Worm (Caenorhabditis elegans) whole organism, mixed stage, embryonic: Measurements from ENCODE around the gene bath-47.
"Not testable (repeated sequence)": the region's sequence is repeated elsewhere in the genome, so short reads cannot be mapped to it uniquely, and the experiment has no call there.

Experiments used
- M03D4.4 ChIP-seq: sonication (generic microtip); optimal IDR thresholded peaks from 2 replicates; lab custom pipeline; 2017; ENCODE audit warnings: mild to moderate bottlenecking, missing genetic modification characterization, missing compliant biosample characterization
- bed-3 ChIP-seq: fragments of 200-800 bp; sonication (Bioruptor generic); optimal IDR thresholded peaks from 3 replicates; lab custom pipeline; 2018; ENCODE audit warnings: mild to moderate bottlenecking, missing genetic modification characterization, moderate library complexity, missing compliant biosample characterization
- blmp-1 ChIP-seq: fragments of 150-350 bp; optimal IDR thresholded peaks from 2 replicates; lab custom pipeline; 2014; ENCODE audit warnings: missing biosample characterization, missing genetic modification characterization
- ceh-39 ChIP-seq: fragments of 150-350 bp; optimal IDR thresholded peaks from 2 replicates; lab custom pipeline; 2014; ENCODE audit warnings: missing biosample characterization, missing genetic modification characterization
- ceh-83 ChIP-seq: fragments of 200-800 bp; sonication (Bioruptor generic); optimal IDR thresholded peaks from 2 replicates; lab custom pipeline; 2018; ENCODE audit warnings: mild to moderate bottlenecking, missing genetic modification characterization, missing compliant biosample characterization
- ces-1 ChIP-seq: fragments of 150-350 bp; optimal IDR thresholded peaks from 2 replicates; lab custom pipeline; 2014; ENCODE audit warnings: missing biosample characterization, missing genetic modification reagents, missing genetic modification characterization
- cnd-1 ChIP-seq: fragments of 200-800 bp; sonication (Bioruptor generic); optimal IDR thresholded peaks from 2 replicates; lab custom pipeline; 2018; ENCODE audit warnings: mild to moderate bottlenecking, missing genetic modification characterization, missing compliant biosample characterization
- elt-1 ChIP-seq: sonication (generic microtip); optimal IDR thresholded peaks from 2 replicates; lab custom pipeline; 2017; ENCODE audit warnings: missing genetic modification characterization, mild to moderate bottlenecking, missing compliant biosample characterization, antibody characterized with exemption, moderate library complexity, borderline replicate concordance; ENCODE audit not compliant: insufficient read depth
- flh-1 ChIP-seq: fragments of 200-800 bp; sonication (Bioruptor generic); optimal IDR thresholded peaks from 2 replicates; lab custom pipeline; 2018; ENCODE audit warnings: mild to moderate bottlenecking, missing genetic modification characterization, moderate library complexity, missing compliant biosample characterization
- ham-2 ChIP-seq: fragments of 200-800 bp; sonication (Bioruptor generic); optimal IDR thresholded peaks from 2 replicates; lab custom pipeline; 2018; ENCODE audit warnings: mild to moderate bottlenecking, missing genetic modification characterization, missing compliant biosample characterization
- hlh-1 ChIP-seq: fragments of 150-350 bp; optimal IDR thresholded peaks from 2 replicates; lab custom pipeline; 2014; ENCODE audit warnings: missing biosample characterization, missing genetic modification reagents, missing genetic modification characterization
- lin-13 ChIP-seq: fragments of 150-350 bp; optimal IDR thresholded peaks from 2 replicates; lab custom pipeline; 2014; ENCODE audit warnings: missing biosample characterization, missing genetic modification characterization
- lin-32 ChIP-seq: fragments of 200-800 bp; sonication (Bioruptor generic); optimal IDR thresholded peaks from 2 replicates; lab custom pipeline; 2018; ENCODE audit warnings: mild to moderate bottlenecking, missing genetic modification characterization, missing compliant biosample characterization
- lsy-2 ChIP-seq: fragments of 150-350 bp; optimal IDR thresholded peaks from 2 replicates; lab custom pipeline; 2014; ENCODE audit warnings: missing biosample characterization, missing genetic modification characterization
- mab-5 ChIP-seq: fragments of 150-350 bp; optimal IDR thresholded peaks from 2 replicates; lab custom pipeline; 2014; ENCODE audit warnings: missing biosample characterization, missing genetic modification characterization
- mep-1 ChIP-seq: fragments of 150-350 bp; optimal IDR thresholded peaks from 2 replicates; lab custom pipeline; 2017; ENCODE audit warnings: missing biosample characterization, missing genetic modification reagents, missing genetic modification characterization, inconsistent platforms
- mls-2 ChIP-seq: sonication (generic microtip); optimal IDR thresholded peaks from 2 replicates; lab custom pipeline; 2016; ENCODE audit warnings: mild to moderate bottlenecking, missing genetic modification characterization, moderate library complexity, missing compliant biosample characterization
- nhr-12 ChIP-seq: fragments of 150-350 bp; optimal IDR thresholded peaks from 2 replicates; lab custom pipeline; 2014; ENCODE audit warnings: missing biosample characterization, missing genetic modification characterization
- nhr-2 ChIP-seq: fragments of 150-350 bp; optimal IDR thresholded peaks from 2 replicates; lab custom pipeline; 2014; ENCODE audit warnings: missing biosample characterization, missing genetic modification characterization
- nhr-237 ChIP-seq: fragments of 150-350 bp; optimal IDR thresholded peaks from 2 replicates; lab custom pipeline; 2014; ENCODE audit warnings: missing biosample characterization, missing genetic modification characterization
- nhr-28 ChIP-seq: fragments of 150-350 bp; optimal IDR thresholded peaks from 2 replicates; lab custom pipeline; 2014; ENCODE audit warnings: missing biosample characterization, missing genetic modification characterization
- nhr-76 ChIP-seq: sonication (generic microtip); optimal IDR thresholded peaks from 2 replicates; lab custom pipeline; 2017; ENCODE audit warnings: missing biosample characterization, missing genetic modification characterization
- pha-4 ChIP-seq: fragments of 150-350 bp; optimal IDR thresholded peaks from 2 replicates; lab custom pipeline; 2018; ENCODE audit warnings: missing biosample characterization, missing genetic modification reagents, missing genetic modification characterization
- sem-2 ChIP-seq: fragments of 200-800 bp; sonication (Bioruptor generic); optimal IDR thresholded peaks from 2 replicates; lab custom pipeline; 2018; ENCODE audit warnings: mild to moderate bottlenecking, missing genetic modification characterization, missing compliant biosample characterization
- snpc-4 ChIP-seq: fragments of 150-350 bp; optimal IDR thresholded peaks from 2 replicates; lab custom pipeline; 2014; ENCODE audit warnings: missing biosample characterization, missing genetic modification characterization
- sptf-1 ChIP-seq: sonication (generic microtip); optimal IDR thresholded peaks from 2 replicates; lab custom pipeline; 2017; ENCODE audit warnings: mild to moderate bottlenecking, missing genetic modification characterization, moderate library complexity, missing compliant biosample characterization
- tbx-8 ChIP-seq: fragments of 200-800 bp; sonication (Bioruptor generic); optimal IDR thresholded peaks from 2 replicates; lab custom pipeline; 2018; ENCODE audit warnings: mild to moderate bottlenecking, missing genetic modification characterization, moderate library complexity, missing compliant biosample characterization
- unc-120 ChIP-seq: sonication (generic microtip); optimal IDR thresholded peaks from 2 replicates; lab custom pipeline; 2017; ENCODE audit warnings: missing genetic modification characterization, missing compliant biosample characterization; ENCODE audit not compliant: poor library complexity, severe bottlenecking
- unc-39 ChIP-seq: fragments of 150-350 bp; optimal IDR thresholded peaks from 2 replicates; lab custom pipeline; 2014; ENCODE audit warnings: missing biosample characterization, missing genetic modification characterization
- unc-62 ChIP-seq: fragments of 150-350 bp; optimal IDR thresholded peaks from 2 replicates; lab custom pipeline; 2014; ENCODE audit warnings: missing biosample characterization, missing genetic modification reagents, missing genetic modification characterization
- zip-8 ChIP-seq: fragments of 150-350 bp; optimal IDR thresholded peaks from 2 replicates; lab custom pipeline; 2014; ENCODE audit warnings: missing biosample characterization, missing genetic modification characterization
- ztf-11 ChIP-seq: fragments of 150-350 bp; optimal IDR thresholded peaks from 2 replicates; lab custom pipeline; 2014; ENCODE audit warnings: missing biosample characterization, missing genetic modification characterization

The bath-47 gene

DNA sequence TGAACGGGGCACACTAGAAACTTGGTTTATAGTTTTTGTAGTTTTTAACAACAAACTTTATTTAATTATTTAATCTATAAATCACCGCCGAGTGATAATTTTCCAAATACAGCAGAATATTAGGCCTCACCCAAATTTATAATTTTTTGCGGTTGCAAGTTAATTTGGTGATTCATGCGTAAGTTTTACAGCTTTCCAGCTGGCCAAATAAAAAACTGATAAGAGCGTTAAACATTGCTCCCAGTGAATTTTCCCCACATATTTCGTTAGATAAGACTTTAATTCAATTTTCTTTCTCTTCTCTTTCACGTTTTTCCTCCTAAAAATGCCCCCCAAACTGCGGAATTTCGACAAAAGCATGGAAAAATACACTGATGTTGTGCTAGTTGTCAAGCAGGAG lies at the start of gene bath-47:
Gene bath-47 (plus strand): TSS at position 305 of the 400 bp plus-strand sequence.
- no peak for TF ChIP-seq mls-2 (tag; lab: Kevin White, UChicago)
- no peak for TF ChIP-seq mab-5 (tag; lab: Kevin White, UChicago)
- TF ChIP-seq sem-2: no peak
- no peak for TF ChIP-seq lin-13 (tag; lab: Kevin White, UChicago)
- TF ChIP-seq ham-2 (GFP tag; lab: Kevin White, UChicago): no peak
- TF ChIP-seq lsy-2: no peak
- no peak for TF ChIP-seq cnd-1
- TF ChIP-seq pha-4: no peak
- TF ChIP-seq unc-62 (GFP tag; lab: Kevin White, UChicago): no peak
- TF ChIP-seq mep-1: no peak
- TF ChIP-seq M03D4.4: no peak
- TF ChIP-seq hlh-1 (tag; lab: Kevin White, UChicago): no peak
- no peak for TF ChIP-seq ces-1 (GFP tag; lab: Kevin White, UChicago)

DNA sequence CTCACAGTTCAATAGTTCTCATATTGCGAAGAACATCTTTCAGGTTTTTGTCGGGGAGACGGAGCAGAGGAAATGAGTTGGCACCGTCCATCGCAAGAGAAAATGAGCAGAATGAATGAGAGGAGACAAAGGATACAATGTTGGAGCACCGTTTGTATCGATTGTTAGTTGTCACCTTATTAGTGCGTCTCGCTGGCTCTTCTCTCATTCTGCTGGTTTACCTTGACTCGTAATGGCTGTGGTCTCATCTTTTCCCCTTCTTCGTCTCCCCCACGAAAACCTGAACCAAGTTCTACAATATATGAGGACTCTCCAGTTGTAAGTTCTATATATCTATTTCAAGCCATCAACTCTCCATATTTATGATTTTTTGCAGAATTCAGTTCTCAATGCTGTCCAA lies 45.4 kb upstream of the bath-47 start, which contains the start of the genes fbxb-54 and fbxb-50:
Gene fbxb-54 (minus strand): TSS at position 101 of the 400 bp plus-strand sequence.
Gene fbxb-50 (plus strand): TSS at position 227 of the 400 bp plus-strand sequence.
- TF ChIP-seq nhr-28, unc-39, nhr-237 (tag; lab: Kevin White, UChicago): not testable (repeated sequence)

ce11 chrII:1560839-1561238 lies 40.8 kb upstream of the bath-47 start:
- TF ChIP-seq mab-5 (tag; lab: Kevin White, UChicago): no peak
- no peak for TF ChIP-seq lin-13 (tag; lab: Kevin White, UChicago)
- no peak for TF ChIP-seq snpc-4 (tag; lab: Kevin White, UChicago)
- TF ChIP-seq unc-39 (tag; lab: Kevin White, UChicago): no peak
- no peak for TF ChIP-seq flh-1 (GFP tag; lab: Kevin White, UChicago)
- no peak for TF ChIP-seq cnd-1
- no peak for TF ChIP-seq bed-3
- TF ChIP-seq ham-2 (GFP tag; lab: Kevin White, UChicago): no peak
- TF ChIP-seq ceh-83 (GFP tag; lab: Kevin White, UChicago): no peak
- TF ChIP-seq zip-8 (tag; lab: Kevin White, UChicago): no peak
- TF ChIP-seq tbx-8: no peak

- TF ChIP-seq nhr-76 (tag; lab: Kevin White, UChicago) (no peak), unc-39 (tag; lab: Kevin White, UChicago) (no peak), snpc-4 (tag; lab: Kevin White, UChicago) (no peak), ceh-83 (GFP tag; lab: Kevin White, UChicago) (no peak), nhr-2 (tag; lab: Kevin White, UChicago) (no peak), sptf-1 (tag; lab: Kevin White, UChicago) (no peak), ces-1 (GFP tag; lab: Kevin White, UChicago) (no peak), M03D4.4 (no peak), lin-32 (GFP tag; lab: Kevin White, UChicago) (no peak), nhr-12 (tag; lab: Kevin White, UChicago) (no peak), mep-1 (no peak), nhr-28 (tag; lab: Kevin White, UChicago) (no peak), zip-8 (tag; lab: Kevin White, UChicago) (no peak), elt-1 (tag; lab: Kevin White, UChicago) (no peak), cnd-1 (no peak), ceh-39 (tag; lab: Kevin White, UChicago) (no peak), nhr-237 (tag; lab: Kevin White, UChicago) (no peak), mab-5 (tag; lab: Kevin White, UChicago) (no peak), unc-120 (no peak), tbx-8 (no peak)
- TF ChIP-seq, all 35 proteins: peak for 0
Measured at ce11 chrII:1561863-1562262, 39.7 kb upstream of the bath-47 start, which contains the start of gene K05F6.14. Gene K05F6.14, plus strand, starts transcription at chrII:1562163.

DNA sequence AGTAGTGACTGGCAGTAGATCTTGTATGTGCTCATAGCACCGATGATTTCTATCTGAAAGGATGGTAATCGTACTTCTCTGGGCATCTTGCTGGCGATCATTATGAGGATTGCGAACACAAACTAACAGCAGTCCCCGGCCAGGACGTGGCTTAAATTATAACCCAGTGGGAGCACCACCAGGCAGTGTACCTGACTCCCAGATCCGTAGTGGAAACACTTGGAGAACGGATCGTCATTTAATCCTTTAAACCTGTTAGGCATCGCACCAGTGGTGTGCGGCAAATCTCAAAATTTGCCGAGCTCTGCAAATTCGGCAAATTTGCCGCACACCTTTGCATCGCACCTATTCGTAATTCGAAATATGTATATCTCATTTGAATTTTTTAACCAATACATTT lies 34.0 kb upstream of the bath-47 start, which contains the start of gene K05F6.8:
Gene K05F6.8 (minus strand): TSS at position 101 of the 400 bp plus-strand sequence.
- TF ChIP-seq nhr-28 (tag; lab: Kevin White, UChicago) (no peak), ztf-11 (tag; lab: Kevin White, UChicago) (no peak), snpc-4 (tag; lab: Kevin White, UChicago) (no peak), pha-4 (no peak), unc-62 (GFP tag; lab: Kevin White, UChicago) (no peak), unc-120 (no peak), flh-1 (GFP tag; lab: Kevin White, UChicago) (no peak), lin-32 (GFP tag; lab: Kevin White, UChicago) (no peak), lsy-2 (no peak), blmp-1 (no peak), ceh-83 (GFP tag; lab: Kevin White, UChicago) (no peak), nhr-12 (tag; lab: Kevin White, UChicago) (no peak), nhr-237 (tag; lab: Kevin White, UChicago) (no peak)
